Fruit fly (Drosophila melanogaster) whole organism, embryonic: ENCODE results near the gene dpr3.
A peak's percentile ranks its signal among the peaks of the same experiment; 100 is the strongest.

Experiments used
- Atf6 ChIP-seq: fragments of 200-800 bp; sonication (Bioruptor generic); IDR thresholded peaks from 2 replicates; pipeline ENCODE4 v1.3.6; 2022; ENCODE audit warnings: missing biosample characterization, missing genetic modification characterization
- CG4854 ChIP-seq: fragments of 200-800 bp; sonication (Bioruptor generic); optimal IDR thresholded peaks from 2 replicates; lab custom pipeline; 2016; ENCODE audit warnings: missing biosample characterization, missing genetic modification characterization, inconsistent platforms
- Dip3 ChIP-seq: fragments of 200-800 bp; sonication (Bioruptor generic); optimal IDR thresholded peaks from 3 replicates; lab custom pipeline; 2016; ENCODE audit warnings: missing biosample characterization, missing genetic modification characterization
- Ets97D ChIP-seq: fragments of 200-800 bp; sonication (Bioruptor generic); optimal IDR thresholded peaks from 3 replicates; lab custom pipeline; 2016; ENCODE audit warnings: missing biosample characterization, missing genetic modification characterization
- Mes4 ChIP-seq: fragments of 200-800 bp; sonication (Bioruptor generic); optimal IDR thresholded peaks from 2 replicates; lab custom pipeline; 2016; ENCODE audit warnings: missing biosample characterization, missing genetic modification characterization
- crol ChIP-seq: fragments of 200-800 bp; sonication (Bioruptor generic); IDR thresholded peaks from 2 replicates; pipeline ENCODE4 v1.3.6; 2022; ENCODE audit warnings: missing biosample characterization, missing genetic modification characterization
- dati ChIP-seq: fragments of 200-800 bp; sonication (Bioruptor generic); IDR thresholded peaks from 2 replicates; pipeline ENCODE4 v1.3.6; 2022; ENCODE audit warnings: missing biosample characterization, missing genetic modification characterization
- lola ChIP-seq, 3 experiments: fragments of >200 bp in 2 of 3; fragments of 200-800 bp in 1 of 3; sonication (Bioruptor generic) in 1 of 3; optimal IDR thresholded peaks; 2 replicates each; lab custom pipeline; 2017 to 2019; ENCODE audit warnings: missing biosample characterization in 3 of 3, missing genetic modification characterization in 3 of 3, mild to moderate bottlenecking in 1 of 3, moderate library complexity in 1 of 3

DNA sequence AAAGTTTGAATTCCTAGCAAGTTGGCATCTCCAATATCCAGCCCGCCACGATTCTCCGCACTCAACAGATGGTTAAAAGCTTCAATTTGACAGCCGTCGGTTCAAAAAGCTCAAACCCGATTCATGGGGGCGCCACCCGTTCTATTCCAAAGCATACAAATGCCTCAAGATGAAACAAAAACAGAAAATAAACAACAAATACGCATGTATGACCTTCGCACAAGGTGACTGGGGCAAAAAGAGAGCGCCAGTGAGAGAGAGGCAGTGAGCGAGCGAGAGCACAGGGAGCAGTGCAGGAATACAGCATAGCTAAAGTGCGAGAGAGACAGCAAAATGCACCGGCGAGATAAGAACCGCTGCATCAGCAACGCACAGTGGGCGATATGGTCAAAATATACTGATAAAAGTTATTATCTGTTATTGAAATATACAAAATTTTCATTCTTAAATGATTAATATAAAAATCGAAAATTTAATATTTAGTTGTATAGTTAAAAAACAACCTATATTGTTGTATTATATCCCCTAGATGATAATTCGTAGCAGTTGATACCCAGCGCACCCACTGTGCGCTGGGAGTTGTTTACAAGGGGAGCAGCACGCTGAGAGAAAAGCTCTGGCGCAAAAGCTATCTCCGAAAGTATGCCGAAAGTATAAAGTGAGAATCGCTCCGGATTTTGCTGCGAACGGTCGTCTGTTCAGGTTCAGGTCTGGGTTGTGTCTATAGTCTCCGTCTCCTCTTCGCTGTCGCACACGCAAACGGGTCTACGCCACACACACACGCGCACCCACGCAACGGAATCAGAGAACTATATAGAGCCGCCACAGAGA is 20.7 kb upstream of the dpr3 start, which contains the start of gene Glyp:
- TF ChIP-seq crol (GFP tag; lab: Robert Waterston, UW), result peak; percentile 53; the same call in 1 of the 2 replicates
- 0 out of 2 replicates have a peak, but pooled peaks have one; percentile 49 for TF ChIP-seq dati (GFP tag; lab: Robert Waterston, UW)
- TF ChIP-seq Dip3 (GFP tag; lab: Kevin White, UChicago), result peak; percentile 79
- peak; percentile 56 for TF ChIP-seq Mes4 (GFP tag; lab: Kevin White, UChicago)
- peak in 1 of 3 experiments; percentile 95 for TF ChIP-seq lola (GFP tag; optimal IDR thresholded peaks at IDR 0.05; lab: Kevin White, UChicago)
- TF ChIP-seq Atf6 (GFP tag; lab: Robert Waterston, UW), result peak; percentile 97
- peak; percentile 87 for TF ChIP-seq Ets97D (GFP tag; lab: Kevin White, UChicago)
- peak; percentile 86 for TF ChIP-seq CG4854 (GFP tag; lab: Kevin White, UChicago)
